3 fruit fly cellular contexts compared by ENCODE assay signal in the genomic region with DNA sequence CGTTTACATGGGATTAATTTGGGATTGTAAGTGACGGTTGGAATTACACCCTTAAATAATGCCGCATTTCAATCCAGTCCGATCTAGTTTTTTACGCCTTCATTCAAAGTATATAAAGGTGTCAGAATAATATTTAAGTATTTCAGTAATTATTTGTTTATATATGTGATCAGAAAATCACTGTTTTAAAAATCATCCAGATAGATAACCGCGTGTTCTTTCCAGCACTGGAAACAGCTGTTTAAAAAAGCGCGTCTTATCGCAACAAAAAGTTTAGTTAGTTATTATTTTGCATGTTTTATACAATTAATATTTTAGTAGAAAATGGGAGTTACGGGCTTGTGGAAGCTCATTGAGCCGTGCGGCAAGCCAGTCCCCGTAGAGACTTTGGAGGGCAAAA.
TF ChIP-seq lines count a peak whose summit lies in the region.

A gene (plus strand): TSS at position 118 of the 400 bp plus-strand sequence.

- no peak for TF ChIP-seq CTCF in whole organism, embryonic (GFP tag; optimal IDR thresholded peaks at IDR 0.05; lab: Kevin White, UChicago)

TF ChIP-seq in whole organism, adult, 20 proteins besides CTCF, POLR2A, EP300 and RAD21:
- peak; percentile 31 for TF ChIP-seq bab1 (GFP tag; optimal IDR thresholded peaks at IDR 0.05; lab: Kevin White, UChicago)
- no peak for TF ChIP-seq toe (GFP tag; optimal IDR thresholded peaks at IDR 0.05; lab: Kevin White, UChicago)
- TF ChIP-seq Clk (GFP tag; optimal IDR thresholded peaks at IDR 0.05; lab: Kevin White, UChicago): no peak
- TF ChIP-seq CG11617 (GFP tag; optimal IDR thresholded peaks at IDR 0.05; lab: Kevin White, UChicago): no peak
- peak; percentile 16 for TF ChIP-seq CG14711 (tag; optimal IDR thresholded peaks at IDR 0.05; lab: Kevin White, UChicago)
- TF ChIP-seq CG7101 (tag; optimal IDR thresholded peaks at IDR 0.05; lab: Kevin White, UChicago): no peak
- no peak for TF ChIP-seq CG33017 (tag; optimal IDR thresholded peaks at IDR 0.05; lab: Kevin White, UChicago)
- TF ChIP-seq kay (GFP tag; lab: Kevin White, UChicago; ENCODE audit: borderline replicate concordance): peak; percentile 94
- TF ChIP-seq Mnt (GFP tag; optimal IDR thresholded peaks at IDR 0.05; lab: Kevin White, UChicago): no peak
- peak; percentile 42 for TF ChIP-seq CG1620 (GFP tag; optimal IDR thresholded peaks at IDR 0.05; lab: Kevin White, UChicago)
- TF ChIP-seq Hr96 (GFP tag; optimal IDR thresholded peaks at IDR 0.05; lab: Kevin White, UChicago): no peak
- no peak for TF ChIP-seq CG7045 (GFP tag; optimal IDR thresholded peaks at IDR 0.05; lab: Kevin White, UChicago)
- TF ChIP-seq ovo (GFP tag; optimal IDR thresholded peaks at IDR 0.05; lab: Kevin White, UChicago): no peak
- peak; percentile 10 for TF ChIP-seq pad (GFP tag; optimal IDR thresholded peaks at IDR 0.05; lab: Kevin White, UChicago)
- no peak for TF ChIP-seq tj (GFP tag; optimal IDR thresholded peaks at IDR 0.05; lab: Kevin White, UChicago)
- TF ChIP-seq cic (GFP tag; optimal IDR thresholded peaks at IDR 0.05; lab: Kevin White, UChicago): no peak
- TF ChIP-seq CG12768 (GFP tag; optimal IDR thresholded peaks at IDR 0.05; lab: Kevin White, UChicago): no peak
- TF ChIP-seq CG5204 (GFP tag; optimal IDR thresholded peaks at IDR 0.05; lab: Kevin White, UChicago): no peak
- TF ChIP-seq cnc (optimal IDR thresholded peaks at IDR 0.05; lab: Kevin White, UChicago): no peak
- no peak for TF ChIP-seq Crg-1 (GFP tag; optimal IDR thresholded peaks at IDR 0.05; lab: Kevin White, UChicago)

TF ChIP-seq in whole organism, embryonic, 481 proteins besides CTCF, POLR2A, EP300 and RAD21:
- TF ChIP-seq Dp (GFP tag; optimal IDR thresholded peaks at IDR 0.05; lab: Kevin White, UChicago) (peak; percentile 41), Atf6 (GFP tag; IDR thresholded peaks at IDR 0.05; lab: Robert Waterston, UW) (no peak), stwl (tag; optimal IDR thresholded peaks at IDR 0.05; lab: Kevin White, UChicago) (peak; percentile 19), CG2712 (tag; optimal IDR thresholded peaks at IDR 0.05; lab: Kevin White, UChicago) (no peak), crp (GFP tag; optimal IDR thresholded peaks at IDR 0.05; lab: Kevin White, UChicago) (peak in 1 of 2 experiments; percentile 80), CG3995 (GFP tag; optimal IDR thresholded peaks at IDR 0.05; lab: Kevin White, UChicago) (peak; percentile 97), CG10431 (GFP tag; optimal IDR thresholded peaks at IDR 0.05; lab: Kevin White, UChicago) (peak; percentile 68), CG10267 (tag; optimal IDR thresholded peaks at IDR 0.05; lab: Kevin White, UChicago) (peak; percentile 76), E2f2 (GFP tag; IDR thresholded peaks at IDR 0.05; lab: Robert Waterston, UW) (peak; percentile 47; the same call in 1 of the 2 replicates), pzg (GFP tag; optimal IDR thresholded peaks at IDR 0.05; lab: Kevin White, UChicago) (peak; percentile 23), CG17186 (GFP tag; optimal IDR thresholded peaks at IDR 0.05; lab: Kevin White, UChicago) (peak; percentile 13), Bdp1 (GFP tag; optimal IDR thresholded peaks at IDR 0.05; lab: Kevin White, UChicago) (no peak), MBD-R2 (GFP tag; IDR thresholded peaks at IDR 0.05; lab: Robert Waterston, UW) (peak; percentile 79), CG3407 (GFP tag; optimal IDR thresholded peaks at IDR 0.05; lab: Kevin White, UChicago) (no peak), row (GFP tag; IDR thresholded peaks at IDR 0.05; lab: Robert Waterston, UW) (peak; percentile 32; the same call in 1 of the 3 replicates)
TF ChIP-seq in whole organism, embryonic: peak in this region for 11.

TF ChIP-seq in whole organism, wandering third instar larva, 38 proteins besides CTCF, POLR2A, EP300 and RAD21:
- TF ChIP-seq CG9705 (GFP tag; optimal IDR thresholded peaks at IDR 0.05; lab: Kevin White, UChicago) (peak; percentile 0), dsf (GFP tag; optimal IDR thresholded peaks at IDR 0.05; lab: Kevin White, UChicago; ENCODE audit: borderline replicate concordance) (no peak)
TF ChIP-seq in whole organism, wandering third instar larva: peak in this region for 1.
